Fruit fly (Drosophila melanogaster) whole organism, adult: ENCODE measurements around the gene Mo25.

ENCODE experiments used
- CG7045 ChIP-seq: fragments of 200-800 bp; sonication (Bioruptor generic); optimal IDR thresholded peaks from 2 replicates; lab custom pipeline; 2017; ENCODE audit warnings: missing biosample characterization, mild to moderate bottlenecking, missing genetic modification characterization
- kay ChIP-seq: fragments of 200-800 bp; sonication (Bioruptor generic); peaks from one replicate; lab custom pipeline; 2016; ENCODE audit warnings: missing biosample characterization, missing genetic modification characterization, borderline replicate concordance

DNA sequence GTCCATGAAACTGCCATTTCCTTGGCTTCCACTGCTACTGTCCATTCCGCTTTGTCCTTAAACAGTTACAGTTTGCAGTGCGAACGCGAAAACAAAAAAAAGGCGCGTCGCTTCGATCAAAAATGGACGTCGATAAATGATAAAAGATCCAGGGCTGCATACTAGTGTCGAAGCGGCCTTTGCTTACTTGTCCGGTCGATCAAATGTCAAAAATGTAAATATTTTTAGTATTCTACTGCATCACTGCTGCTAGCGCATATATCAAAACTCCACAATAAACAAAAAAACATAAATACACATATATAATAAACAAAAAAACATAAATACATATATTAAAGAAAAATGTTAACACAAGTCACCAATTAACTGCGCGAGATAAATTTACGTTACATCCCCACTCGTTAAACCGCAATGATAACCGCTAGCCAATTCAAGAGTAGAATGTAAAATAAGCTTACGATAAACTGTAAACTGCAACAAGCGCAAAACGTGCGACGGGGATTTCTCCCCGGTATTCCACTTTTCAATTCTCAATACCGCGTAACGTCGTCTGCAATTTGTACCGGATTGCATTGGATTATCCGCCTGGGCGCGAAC is 20.3 kb downstream of the Mo25 start, which contains the start of the genes spd-2 and Apl:
- TF ChIP-seq kay (GFP tag; lab: Kevin White, UChicago) (no peak), CG7045 (GFP tag; lab: Kevin White, UChicago) (no peak)
